Worm (Caenorhabditis elegans) whole organism, mixed stage, embryonic: ENCODE results near the gene scl-13.

Experiments
- M03D4.4 ChIP-seq: sonication (generic microtip); optimal IDR thresholded peaks from 2 replicates; lab custom pipeline; 2017; ENCODE audit warnings: mild to moderate bottlenecking, missing genetic modification characterization, missing compliant biosample characterization
- bed-3 ChIP-seq: fragments of 200-800 bp; sonication (Bioruptor generic); optimal IDR thresholded peaks from 3 replicates; lab custom pipeline; 2018; ENCODE audit warnings: mild to moderate bottlenecking, missing genetic modification characterization, moderate library complexity, missing compliant biosample characterization
- ceh-39 ChIP-seq: fragments of 150-350 bp; optimal IDR thresholded peaks from 2 replicates; lab custom pipeline; 2014; ENCODE audit warnings: missing biosample characterization, missing genetic modification characterization
- ceh-43 ChIP-seq: fragments of 200-800 bp; sonication (Bioruptor generic); optimal IDR thresholded peaks from 2 replicates; lab custom pipeline; 2018; ENCODE audit warnings: mild to moderate bottlenecking, missing genetic modification characterization, moderate library complexity, missing compliant biosample characterization
- ces-1 ChIP-seq: fragments of 150-350 bp; optimal IDR thresholded peaks from 2 replicates; lab custom pipeline; 2014; ENCODE audit warnings: missing biosample characterization, missing genetic modification reagents, missing genetic modification characterization
- cnd-1 ChIP-seq: fragments of 200-800 bp; sonication (Bioruptor generic); optimal IDR thresholded peaks from 2 replicates; lab custom pipeline; 2018; ENCODE audit warnings: mild to moderate bottlenecking, missing genetic modification characterization, missing compliant biosample characterization
- drap-1 ChIP-seq: fragments of 200-800 bp; sonication (Bioruptor generic); optimal IDR thresholded peaks from 3 replicates; lab custom pipeline; 2018; ENCODE audit warnings: mild to moderate bottlenecking, missing genetic modification characterization, missing compliant biosample characterization
- elt-1 ChIP-seq: sonication (generic microtip); optimal IDR thresholded peaks from 2 replicates; lab custom pipeline; 2017; ENCODE audit warnings: missing genetic modification characterization, mild to moderate bottlenecking, missing compliant biosample characterization, antibody characterized with exemption, moderate library complexity, borderline replicate concordance; ENCODE audit not compliant: insufficient read depth
- elt-3 ChIP-seq: fragments of 150-350 bp; optimal IDR thresholded peaks from 2 replicates; lab custom pipeline; 2014; ENCODE audit warnings: missing biosample characterization, missing genetic modification characterization
- flh-1 ChIP-seq: fragments of 200-800 bp; sonication (Bioruptor generic); optimal IDR thresholded peaks from 2 replicates; lab custom pipeline; 2018; ENCODE audit warnings: mild to moderate bottlenecking, missing genetic modification characterization, moderate library complexity, missing compliant biosample characterization
- hlh-1 ChIP-seq: fragments of 150-350 bp; optimal IDR thresholded peaks from 2 replicates; lab custom pipeline; 2014; ENCODE audit warnings: missing biosample characterization, missing genetic modification reagents, missing genetic modification characterization
- lin-13 ChIP-seq: fragments of 150-350 bp; optimal IDR thresholded peaks from 2 replicates; lab custom pipeline; 2014; ENCODE audit warnings: missing biosample characterization, missing genetic modification characterization
- lin-32 ChIP-seq: fragments of 200-800 bp; sonication (Bioruptor generic); optimal IDR thresholded peaks from 2 replicates; lab custom pipeline; 2018; ENCODE audit warnings: mild to moderate bottlenecking, missing genetic modification characterization, missing compliant biosample characterization
- lsy-2 ChIP-seq: fragments of 150-350 bp; optimal IDR thresholded peaks from 2 replicates; lab custom pipeline; 2014; ENCODE audit warnings: missing biosample characterization, missing genetic modification characterization
- mab-5 ChIP-seq: fragments of 150-350 bp; optimal IDR thresholded peaks from 2 replicates; lab custom pipeline; 2014; ENCODE audit warnings: missing biosample characterization, missing genetic modification characterization
- mep-1 ChIP-seq: fragments of 150-350 bp; optimal IDR thresholded peaks from 2 replicates; lab custom pipeline; 2017; ENCODE audit warnings: missing biosample characterization, missing genetic modification reagents, missing genetic modification characterization, inconsistent platforms
- mls-2 ChIP-seq: sonication (generic microtip); optimal IDR thresholded peaks from 2 replicates; lab custom pipeline; 2016; ENCODE audit warnings: mild to moderate bottlenecking, missing genetic modification characterization, moderate library complexity, missing compliant biosample characterization
- nhr-12 ChIP-seq: fragments of 150-350 bp; optimal IDR thresholded peaks from 2 replicates; lab custom pipeline; 2014; ENCODE audit warnings: missing biosample characterization, missing genetic modification characterization
- nhr-2 ChIP-seq: fragments of 150-350 bp; optimal IDR thresholded peaks from 2 replicates; lab custom pipeline; 2014; ENCODE audit warnings: missing biosample characterization, missing genetic modification characterization
- nhr-237 ChIP-seq: fragments of 150-350 bp; optimal IDR thresholded peaks from 2 replicates; lab custom pipeline; 2014; ENCODE audit warnings: missing biosample characterization, missing genetic modification characterization
- nhr-28 ChIP-seq: fragments of 150-350 bp; optimal IDR thresholded peaks from 2 replicates; lab custom pipeline; 2014; ENCODE audit warnings: missing biosample characterization, missing genetic modification characterization
- nhr-76 ChIP-seq: sonication (generic microtip); optimal IDR thresholded peaks from 2 replicates; lab custom pipeline; 2017; ENCODE audit warnings: missing biosample characterization, missing genetic modification characterization
- pha-4 ChIP-seq: fragments of 150-350 bp; optimal IDR thresholded peaks from 2 replicates; lab custom pipeline; 2018; ENCODE audit warnings: missing biosample characterization, missing genetic modification reagents, missing genetic modification characterization
- sem-2 ChIP-seq: fragments of 200-800 bp; sonication (Bioruptor generic); optimal IDR thresholded peaks from 2 replicates; lab custom pipeline; 2018; ENCODE audit warnings: mild to moderate bottlenecking, missing genetic modification characterization, missing compliant biosample characterization
- snpc-4 ChIP-seq: fragments of 150-350 bp; optimal IDR thresholded peaks from 2 replicates; lab custom pipeline; 2014; ENCODE audit warnings: missing biosample characterization, missing genetic modification characterization
- sptf-1 ChIP-seq: sonication (generic microtip); optimal IDR thresholded peaks from 2 replicates; lab custom pipeline; 2017; ENCODE audit warnings: mild to moderate bottlenecking, missing genetic modification characterization, moderate library complexity, missing compliant biosample characterization
- tbx-8 ChIP-seq: fragments of 200-800 bp; sonication (Bioruptor generic); optimal IDR thresholded peaks from 2 replicates; lab custom pipeline; 2018; ENCODE audit warnings: mild to moderate bottlenecking, missing genetic modification characterization, moderate library complexity, missing compliant biosample characterization
- unc-120 ChIP-seq: sonication (generic microtip); optimal IDR thresholded peaks from 2 replicates; lab custom pipeline; 2017; ENCODE audit warnings: missing genetic modification characterization, missing compliant biosample characterization; ENCODE audit not compliant: poor library complexity, severe bottlenecking
- unc-39 ChIP-seq: fragments of 150-350 bp; optimal IDR thresholded peaks from 2 replicates; lab custom pipeline; 2014; ENCODE audit warnings: missing biosample characterization, missing genetic modification characterization
- unc-62 ChIP-seq: fragments of 150-350 bp; optimal IDR thresholded peaks from 2 replicates; lab custom pipeline; 2014; ENCODE audit warnings: missing biosample characterization, missing genetic modification reagents, missing genetic modification characterization
- zip-8 ChIP-seq: fragments of 150-350 bp; optimal IDR thresholded peaks from 2 replicates; lab custom pipeline; 2014; ENCODE audit warnings: missing biosample characterization, missing genetic modification characterization
- ztf-11 ChIP-seq: fragments of 150-350 bp; optimal IDR thresholded peaks from 2 replicates; lab custom pipeline; 2014; ENCODE audit warnings: missing biosample characterization, missing genetic modification characterization

The scl-13 gene

DNA sequence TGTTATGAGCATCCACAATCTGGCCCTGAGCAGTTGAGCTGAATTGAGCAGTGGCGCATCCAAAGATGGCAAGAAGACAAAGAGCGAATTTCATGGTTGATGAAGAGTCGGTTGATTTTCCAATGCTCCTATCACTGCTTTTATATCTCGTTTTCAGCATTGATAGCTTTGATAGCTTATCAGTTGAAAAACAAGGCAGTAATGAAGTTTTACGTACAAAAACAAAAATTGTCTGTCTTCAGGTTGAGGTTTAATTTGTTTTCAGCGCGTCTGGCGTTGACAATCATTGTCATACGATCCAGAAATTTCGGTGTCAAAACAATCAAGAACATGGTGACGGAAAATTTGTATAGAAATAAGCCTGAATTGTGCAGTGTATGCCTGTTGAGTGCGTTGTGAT is at the start of gene scl-13:
TSS of gene scl-13 (minus strand) at position 101 of the 400 bp plus-strand sequence.
- TF ChIP-seq mab-5 (no peak), lin-32 (no peak), tbx-8 (GFP tag; lab: Kevin White, UChicago) (no peak)

DNA sequence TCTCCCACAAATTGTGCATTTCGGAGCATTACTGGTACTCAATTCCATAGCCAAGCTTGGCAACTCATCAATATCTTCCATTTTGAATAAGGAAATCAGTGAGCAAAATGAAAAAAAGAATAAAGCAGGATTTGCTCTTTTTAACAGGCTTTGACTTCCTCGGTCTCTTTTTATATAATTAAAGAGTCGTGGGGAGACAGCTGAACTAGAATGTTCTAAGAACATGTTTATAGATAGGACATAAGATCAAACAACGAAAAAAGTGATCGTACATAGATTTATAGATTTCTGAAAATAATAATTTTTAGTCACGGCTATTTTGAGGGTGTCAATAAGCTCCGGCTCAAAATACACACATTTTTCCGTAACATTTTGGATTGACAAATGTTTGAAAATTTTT is 48.7 kb upstream of the scl-13 start, which contains the start of gene nhr-189:
TSS of gene nhr-189 (minus strand) at position 121 of the 400 bp plus-strand sequence.
- TF ChIP-seq unc-39 (tag; lab: Kevin White, UChicago) (no peak), zip-8 (tag; lab: Kevin White, UChicago) (no peak), ceh-43 (no peak), mab-5 (no peak), mep-1 (tag; lab: Kevin White, UChicago) (no peak), sptf-1 (tag; lab: Kevin White, UChicago) (no peak), nhr-2 (tag; lab: Kevin White, UChicago) (no peak), M03D4.4 (no peak), unc-120 (no peak), tbx-8 (GFP tag; lab: Kevin White, UChicago) (no peak), unc-62 (GFP tag; lab: Kevin White, UChicago) (no peak)

DNA sequence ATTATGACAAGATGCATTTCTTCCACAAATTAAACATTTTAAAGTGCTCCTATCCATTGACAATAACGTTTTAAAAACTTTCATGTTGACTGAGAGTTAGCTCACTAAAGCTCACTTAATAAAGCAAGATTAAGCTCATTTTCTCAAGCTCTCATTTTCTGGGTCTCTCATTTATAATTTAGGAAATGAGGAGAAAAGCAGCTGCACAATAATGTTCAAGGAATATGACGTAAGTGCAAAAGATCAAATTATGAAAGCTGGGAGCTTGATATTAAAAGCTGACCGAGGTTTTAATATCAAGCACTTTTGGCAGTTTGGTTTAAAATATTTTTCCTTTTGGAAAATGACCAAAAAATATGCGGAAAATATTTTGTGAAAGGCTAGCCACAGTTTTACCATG is 46.3 kb upstream of the scl-13 start, which contains the start of gene nhr-188:
TSS of gene nhr-188 (minus strand) at position 84 of the 400 bp plus-strand sequence.
- peak; percentile 41 for TF ChIP-seq ces-1
- TF ChIP-seq drap-1: no peak

DNA sequence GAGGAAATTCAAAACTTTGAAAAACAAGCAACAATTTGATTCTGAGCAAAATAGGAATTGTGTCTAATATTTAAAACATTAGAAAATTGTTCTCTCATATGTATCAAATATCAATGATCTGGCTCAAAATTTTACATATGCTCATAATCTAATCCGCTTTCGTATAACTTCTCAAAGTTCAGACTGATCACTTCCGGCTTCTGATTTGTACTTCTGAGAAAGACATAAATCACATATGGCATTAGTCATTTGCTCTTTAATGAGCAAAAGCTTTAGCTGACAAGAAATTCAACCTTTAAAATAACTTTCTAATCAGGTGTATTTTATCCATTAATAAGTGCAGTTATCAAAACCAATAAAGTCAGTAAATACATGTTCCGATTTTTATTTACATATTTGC is 44.5 kb upstream of the scl-13 start:
- TF ChIP-seq mls-2 (tag; lab: Kevin White, UChicago) (no peak), ceh-43 (no peak), hlh-1 (tag; lab: Kevin White, UChicago) (no peak), flh-1 (GFP tag; lab: Kevin White, UChicago) (no peak), lsy-2 (tag; lab: Kevin White, UChicago) (no peak), ces-1 (no peak), ztf-11 (tag; lab: Kevin White, UChicago) (no peak), lin-13 (tag; lab: Kevin White, UChicago) (no peak), pha-4 (tag; lab: Kevin White, UChicago) (no peak), sptf-1 (tag; lab: Kevin White, UChicago) (no peak), elt-3 (tag; lab: Kevin White, UChicago) (no peak), drap-1 (no peak), sem-2 (no peak), snpc-4 (tag; lab: Kevin White, UChicago) (no peak), ceh-39 (tag; lab: Kevin White, UChicago) (no peak)

DNA sequence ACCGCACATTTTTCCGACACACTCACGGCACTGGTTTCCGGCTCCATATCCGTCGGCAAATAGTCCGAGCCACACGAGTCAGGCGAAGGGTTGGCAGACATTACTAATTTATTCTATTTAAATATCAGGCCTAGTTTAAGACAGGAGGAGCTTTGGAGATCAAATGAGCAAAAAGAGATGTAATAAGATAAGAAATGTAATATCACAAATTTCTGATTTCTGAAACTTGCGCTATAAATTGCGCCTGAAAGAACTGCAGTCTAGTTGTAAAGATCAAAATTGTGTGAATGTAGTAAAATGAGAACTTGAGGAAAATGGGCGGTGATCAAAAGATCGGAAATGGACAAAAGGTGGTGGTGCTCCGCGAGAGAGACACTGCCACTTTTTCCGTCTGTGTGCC is 43.4 kb upstream of the scl-13 start, which contains the start of gene nhr-186:
TSS of gene nhr-186 (minus strand) at position 101 of the 400 bp plus-strand sequence.
- TF ChIP-seq elt-1 (tag; lab: Kevin White, UChicago) (no peak), snpc-4 (tag; lab: Kevin White, UChicago) (no peak), nhr-12 (tag; lab: Kevin White, UChicago) (no peak), nhr-28 (no peak), mab-5 (no peak), nhr-76 (no peak), ztf-11 (tag; lab: Kevin White, UChicago) (no peak), ceh-43 (no peak), M03D4.4 (no peak), zip-8 (tag; lab: Kevin White, UChicago) (no peak), cnd-1 (tag; lab: Kevin White, UChicago) (no peak), nhr-2 (tag; lab: Kevin White, UChicago) (no peak), drap-1 (no peak), hlh-1 (tag; lab: Kevin White, UChicago) (no peak), ces-1 (no peak), nhr-237 (tag; lab: Kevin White, UChicago) (no peak), bed-3 (GFP tag; lab: Kevin White, UChicago) (no peak), unc-62 (GFP tag; lab: Kevin White, UChicago) (no peak)
